Worm (Caenorhabditis elegans) whole organism, L4/young adult: ENCODE results near the gene vdac-1.

Experiments
- W03F9.2 ChIP-seq: fragments of 150-350 bp; optimal IDR thresholded peaks from 2 replicates; lab custom pipeline; 2014; ENCODE audit warnings: missing biosample characterization, missing genetic modification characterization
- dao-5 ChIP-seq: sonication (generic microtip); optimal IDR thresholded peaks from 2 replicates; lab custom pipeline; 2016; ENCODE audit warnings: missing genotype, missing genetic modification characterization, moderate library complexity, missing compliant biosample characterization
- him-1 ChIP-seq: sonication (generic microtip); optimal IDR thresholded peaks from 2 replicates; lab custom pipeline; 2016; ENCODE audit warnings: missing genotype, missing genetic modification reagents, missing genetic modification characterization, missing compliant biosample characterization

- TF ChIP-seq W03F9.2 (tag; lab: Kevin White, UChicago) (no peak), him-1 (tag; lab: Kevin White, UChicago) (no peak), dao-5 (no peak)
These were observed 34.9 kb upstream of the vdac-1 start, which contains the start of gene R05G6.10 for ce11 chrIV:7542485-7543001.
